Fruit fly (Drosophila melanogaster) whole organism, embryonic: ENCODE measurements around the gene CG31650.

ENCODE experiments used
- CG6254 ChIP-seq: fragments of 200-800 bp; sonication (Bioruptor generic); optimal IDR thresholded peaks from 3 replicates; lab custom pipeline; 2017; ENCODE audit warnings: mild to moderate bottlenecking, missing biosample characterization, missing genetic modification reagents, missing genetic modification characterization
- D19A ChIP-seq: fragments of 200-800 bp; optimal IDR thresholded peaks from 3 replicates; lab custom pipeline; 2019; ENCODE audit warnings: missing biosample characterization, mild to moderate bottlenecking, missing genetic modification characterization, moderate library complexity
- chn ChIP-seq: fragments of 200-800 bp; sonication (Bioruptor generic); optimal IDR thresholded peaks from 2 replicates; lab custom pipeline; 2016; ENCODE audit warnings: missing biosample characterization, missing genetic modification characterization
- lola ChIP-seq, 3 experiments: fragments of >200 bp in 2 of 3; fragments of 200-800 bp in 1 of 3; sonication (Bioruptor generic) in 1 of 3; optimal IDR thresholded peaks; 2 replicates each; lab custom pipeline; 2017 to 2019; ENCODE audit warnings: missing biosample characterization in 3 of 3, missing genetic modification characterization in 3 of 3, mild to moderate bottlenecking in 1 of 3, moderate library complexity in 1 of 3
- sisA ChIP-seq: fragments of 200-800 bp; sonication (Bioruptor generic); IDR thresholded peaks from 2 replicates; pipeline ENCODE4 v1.3.6; 2022; ENCODE audit warnings: missing biosample characterization, missing genetic modification characterization

dm6 chr2L:5009306-5010030 lies 35.0 kb downstream of the CG31650 start, which contains the start of gene Rtnl1:
- TF ChIP-seq sisA (GFP tag; lab: Robert Waterston, UW) = no peak; the same call in 1 of the 2 replicates
- no peak for TF ChIP-seq D19A
- TF ChIP-seq chn (GFP tag; lab: Kevin White, UChicago) = no peak
- no peak for TF ChIP-seq CG6254
- no peak for TF ChIP-seq lola (GFP tag; optimal IDR thresholded peaks at IDR 0.05; lab: Kevin White, UChicago)
